Worm (Caenorhabditis elegans) whole organism, L3 larva: Measurements from ENCODE around the gene oac-8.

ENCODE experiments used
- R02D3.7 ChIP-seq: fragments of 150-350 bp; optimal IDR thresholded peaks from 2 replicates; lab custom pipeline; 2014; ENCODE audit warnings: missing biosample characterization, missing genetic modification characterization
- ZK546.5 ChIP-seq: sonication (generic microtip); optimal IDR thresholded peaks from 2 replicates; lab custom pipeline; 2017; ENCODE audit warnings: missing biosample characterization, missing genetic modification characterization
- aly-2 ChIP-seq: fragments of 150-350 bp; optimal IDR thresholded peaks from 2 replicates; lab custom pipeline; 2014; ENCODE audit warnings: missing biosample characterization, missing genetic modification characterization
- ceh-16 ChIP-seq: sonication (generic microtip); optimal IDR thresholded peaks from 2 replicates; lab custom pipeline; 2017; ENCODE audit warnings: missing biosample characterization, missing genetic modification characterization
- ceh-28 ChIP-seq: fragments of 150-350 bp; optimal IDR thresholded peaks from 2 replicates; lab custom pipeline; 2014; ENCODE audit warnings: missing biosample characterization, missing genetic modification reagents, missing genetic modification characterization
- ceh-82 ChIP-seq: fragments of 150-350 bp; optimal IDR thresholded peaks from 2 replicates; lab custom pipeline; 2014; ENCODE audit warnings: missing biosample characterization, missing genetic modification characterization
- ceh-9 ChIP-seq: sonication (generic microtip); optimal IDR thresholded peaks from 2 replicates; lab custom pipeline; 2018; ENCODE audit warnings: missing biosample characterization, missing genetic modification characterization
- daf-12 ChIP-seq: fragments of 150-350 bp; optimal IDR thresholded peaks from 2 replicates; lab custom pipeline; 2014; ENCODE audit warnings: missing biosample characterization, missing genetic modification reagents, missing genetic modification characterization
- egl-5 ChIP-seq: fragments of 150-350 bp; optimal IDR thresholded peaks from 2 replicates; lab custom pipeline; 2017; ENCODE audit warnings: missing biosample characterization, missing genetic modification reagents, missing genetic modification characterization, inconsistent platforms
- elt-1 ChIP-seq: fragments of 150-350 bp; optimal IDR thresholded peaks from 2 replicates; lab custom pipeline; 2014; ENCODE audit warnings: missing biosample characterization, missing genetic modification characterization
- elt-2 ChIP-seq: sonication (generic microtip); optimal IDR thresholded peaks from 2 replicates; lab custom pipeline; 2016; ENCODE audit warnings: missing genetic modification reagents, mild to moderate bottlenecking, missing genetic modification characterization, missing compliant biosample characterization
- elt-3 ChIP-seq, 3 experiments: fragments of 150-350 bp in 1 of 3; sonication (generic microtip) in 2 of 3; optimal IDR thresholded peaks; 2 replicates in 2 of 3; 4 replicates in 1 of 3; lab custom pipeline; 2014 to 2017; ENCODE audit warnings: missing biosample characterization in 3 of 3, missing genetic modification characterization in 3 of 3
- eor-1 ChIP-seq, 2 experiments: fragments of 150-350 bp; optimal IDR thresholded peaks; 2 replicates each; lab custom pipeline; 2014 to 2018; ENCODE audit warnings: missing biosample characterization in 2 of 2, missing genetic modification characterization in 2 of 2
- fkh-10 ChIP-seq: sonication (generic microtip); optimal IDR thresholded peaks from 2 replicates; lab custom pipeline; 2017; ENCODE audit warnings: missing biosample characterization, missing genetic modification reagents, missing genetic modification characterization
- fkh-2 ChIP-seq: fragments of 150-350 bp; optimal IDR thresholded peaks from 2 replicates; lab custom pipeline; 2014; ENCODE audit warnings: missing biosample characterization, missing genetic modification reagents, missing genetic modification characterization
- fos-1 ChIP-seq: fragments of 150-350 bp; optimal IDR thresholded peaks from 2 replicates; lab custom pipeline; 2014; ENCODE audit warnings: missing biosample characterization, missing genetic modification characterization
- jun-1 ChIP-seq: fragments of 150-350 bp; optimal IDR thresholded peaks from 2 replicates; lab custom pipeline; 2014; ENCODE audit warnings: missing biosample characterization, missing genetic modification reagents, missing genetic modification characterization
- lin-15B ChIP-seq: fragments of 150-350 bp; optimal IDR thresholded peaks from 2 replicates; lab custom pipeline; 2014; ENCODE audit warnings: missing biosample characterization, missing genetic modification characterization
- mdl-1 ChIP-seq: fragments of 150-350 bp; optimal IDR thresholded peaks from 2 replicates; lab custom pipeline; 2014; ENCODE audit warnings: missing biosample characterization, missing genetic modification characterization
- mml-1 ChIP-seq: fragments of 150-350 bp; sonication (generic microtip); optimal IDR thresholded peaks from 3 replicates; lab custom pipeline; 2014; ENCODE audit warnings: missing biosample characterization, missing genetic modification characterization
- nfya-1 ChIP-seq: sonication (generic microtip); optimal IDR thresholded peaks from 2 replicates; lab custom pipeline; 2017; ENCODE audit warnings: missing genetic modification characterization, mild to moderate bottlenecking, missing compliant biosample characterization, antibody characterized with exemption, moderate library complexity; ENCODE audit not compliant: insufficient read depth
- nhr-12 ChIP-seq: fragments of 150-350 bp; optimal IDR thresholded peaks from 2 replicates; lab custom pipeline; 2014; ENCODE audit warnings: missing biosample characterization, missing genetic modification characterization
- nhr-23 ChIP-seq: fragments of 150-350 bp; optimal IDR thresholded peaks from 2 replicates; lab custom pipeline; 2014; ENCODE audit warnings: missing biosample characterization, missing genetic modification reagents, missing genetic modification characterization
- nhr-237 ChIP-seq: fragments of 150-350 bp; optimal IDR thresholded peaks from 2 replicates; lab custom pipeline; 2014; ENCODE audit warnings: missing biosample characterization, missing genetic modification characterization
- nhr-28 ChIP-seq: fragments of 150-350 bp; optimal IDR thresholded peaks from 2 replicates; lab custom pipeline; 2014; ENCODE audit warnings: missing biosample characterization, missing genetic modification characterization
- nhr-43 ChIP-seq: sonication (generic microtip); optimal IDR thresholded peaks from 2 replicates; lab custom pipeline; 2016; ENCODE audit warnings: mild to moderate bottlenecking, missing genetic modification characterization, missing compliant biosample characterization; ENCODE audit not compliant: poor library complexity, severe bottlenecking
- nhr-67 ChIP-seq: fragments of 150-350 bp; optimal IDR thresholded peaks from 2 replicates; lab custom pipeline; 2014; ENCODE audit warnings: missing biosample characterization, missing genetic modification characterization
- nhr-77 ChIP-seq: fragments of 150-350 bp; optimal IDR thresholded peaks from 2 replicates; lab custom pipeline; 2014; ENCODE audit warnings: missing biosample characterization, missing genetic modification characterization
- pha-4 ChIP-seq: fragments of 150-350 bp; optimal IDR thresholded peaks from 2 replicates; lab custom pipeline; 2014; ENCODE audit warnings: missing biosample characterization, missing genetic modification reagents, missing genetic modification characterization
- pqm-1 ChIP-seq: fragments of 150-350 bp; optimal IDR thresholded peaks from 2 replicates; lab custom pipeline; 2017; ENCODE audit warnings: missing biosample characterization, missing genetic modification characterization, inconsistent platforms
- sea-2 ChIP-seq: fragments of 150-350 bp; sonication (generic microtip); optimal IDR thresholded peaks from 4 replicates; lab custom pipeline; 2014; ENCODE audit warnings: missing biosample characterization, missing genetic modification reagents, missing genetic modification characterization
- snpc-4 ChIP-seq: fragments of 150-350 bp; optimal IDR thresholded peaks from 2 replicates; lab custom pipeline; 2014; ENCODE audit warnings: missing biosample characterization, missing genetic modification characterization
- unc-62 ChIP-seq: fragments of 150-350 bp; sonication (generic microtip); optimal IDR thresholded peaks from 4 replicates; lab custom pipeline; 2014; ENCODE audit warnings: missing biosample characterization, missing genetic modification reagents, missing genetic modification characterization
- zag-1 ChIP-seq: fragments of 150-350 bp; optimal IDR thresholded peaks from 2 replicates; lab custom pipeline; 2014; ENCODE audit warnings: missing biosample characterization, missing genetic modification characterization
- ztf-4 ChIP-seq: fragments of 150-350 bp; optimal IDR thresholded peaks from 2 replicates; lab custom pipeline; 2014; ENCODE audit warnings: missing biosample characterization, missing genetic modification characterization

oac-8 gene

ce11 chrIV:10584237-10584636 is at the start of gene oac-8:
Gene oac-8 (plus strand): TSS chrIV:10584537.
- TF ChIP-seq snpc-4 = no peak
- no peak for TF ChIP-seq ZK546.5 (tag; lab: Kevin White, UChicago)
- no peak for TF ChIP-seq nhr-237
- TF ChIP-seq pqm-1 (tag; lab: Kevin White, UChicago) = no peak
- no peak for TF ChIP-seq nhr-43
- TF ChIP-seq nfya-1 = no peak
- no peak for TF ChIP-seq mml-1 (tag; lab: Kevin White, UChicago)
- no peak for TF ChIP-seq elt-1 (tag; lab: Kevin White, UChicago)

- TF ChIP-seq unc-62 (GFP tag; lab: Kevin White, UChicago) = no peak
- TF ChIP-seq ZK546.5 (tag; lab: Kevin White, UChicago) = no peak
- TF ChIP-seq nhr-12 (tag; lab: Kevin White, UChicago) = no peak
- TF ChIP-seq nhr-43 = no peak
- TF ChIP-seq nhr-28 = no peak
- TF ChIP-seq ceh-28 (tag; lab: Kevin White, UChicago) = no peak
- TF ChIP-seq zag-1 = no peak
- no peak for TF ChIP-seq nhr-77 (tag; lab: Kevin White, UChicago)
- TF ChIP-seq R02D3.7 (tag; lab: Kevin White, UChicago) = no peak
- no peak for TF ChIP-seq daf-12
- no peak for TF ChIP-seq nhr-237
- no peak for TF ChIP-seq mdl-1 (tag; lab: Kevin White, UChicago)
- TF ChIP-seq pqm-1 (tag; lab: Kevin White, UChicago) = no peak
- no peak for TF ChIP-seq ceh-82 (tag; lab: Kevin White, UChicago)
- no peak for TF ChIP-seq eor-1 (tag; optimal IDR thresholded peaks at IDR 0.05; lab: Kevin White, UChicago)
- no peak for TF ChIP-seq pha-4 (tag; lab: Kevin White, UChicago)
- TF ChIP-seq fos-1 (tag; lab: Kevin White, UChicago) = no peak
- TF ChIP-seq aly-2 (tag; lab: Kevin White, UChicago) = no peak
- TF ChIP-seq, all 47 proteins: peak for 0
Observed at ce11 chrIV:10538584-10538983, 45.8 kb upstream of the oac-8 start, which contains the start of gene T07G12.4. Gene T07G12.4 (minus strand): TSS chrIV:10538684.

ce11 chrIV:10542283-10542682 is 42.1 kb upstream of the oac-8 start:
- TF ChIP-seq ZK546.5 (tag; lab: Kevin White, UChicago) (no peak), elt-2 (tag; lab: Kevin White, UChicago) (peak; percentile 54), ceh-16 (tag; lab: Kevin White, UChicago) (no peak)

- no peak for TF ChIP-seq daf-12
- TF ChIP-seq elt-1 (tag; lab: Kevin White, UChicago) = no peak
- no peak for TF ChIP-seq ceh-28 (tag; lab: Kevin White, UChicago)
- no peak for TF ChIP-seq fkh-2 (tag; lab: Kevin White, UChicago)
- TF ChIP-seq sea-2 = no peak
- no peak for TF ChIP-seq ceh-9 (tag; lab: Kevin White, UChicago)
- TF ChIP-seq nfya-1 = no peak
- TF ChIP-seq ceh-16 (tag; lab: Kevin White, UChicago) = no peak
- TF ChIP-seq nhr-28 = no peak
- TF ChIP-seq ztf-4 = no peak
- TF ChIP-seq unc-62 (GFP tag; lab: Kevin White, UChicago) = no peak
- TF ChIP-seq lin-15B (tag; lab: Kevin White, UChicago) = no peak
- peak; percentile 32 for TF ChIP-seq pha-4 (tag; lab: Kevin White, UChicago)
- TF ChIP-seq elt-2 (tag; lab: Kevin White, UChicago) = peak; percentile 84
- TF ChIP-seq pqm-1 (tag; lab: Kevin White, UChicago) = peak; percentile 76
- no peak for TF ChIP-seq eor-1 (tag; optimal IDR thresholded peaks at IDR 0.05; lab: Kevin White, UChicago)
- no peak for TF ChIP-seq elt-3 (tag; optimal IDR thresholded peaks at IDR 0.05; lab: Kevin White, UChicago)
- TF ChIP-seq mml-1 (tag; lab: Kevin White, UChicago) = no peak
- no peak for TF ChIP-seq egl-5 (tag; lab: Kevin White, UChicago)
- TF ChIP-seq nhr-67 (tag; lab: Kevin White, UChicago) = no peak
- peak; percentile 66 for TF ChIP-seq jun-1 (tag; lab: Kevin White, UChicago)
- no peak for TF ChIP-seq nhr-23 (tag; lab: Kevin White, UChicago)
- no peak for TF ChIP-seq fkh-10 (GFP tag; lab: Kevin White, UChicago)
- no peak for TF ChIP-seq nhr-77 (tag; lab: Kevin White, UChicago)
- TF ChIP-seq R02D3.7 (tag; lab: Kevin White, UChicago) = no peak
- no peak for TF ChIP-seq aly-2 (tag; lab: Kevin White, UChicago)
Observed at ce11 chrIV:10543361-10543760, 41.0 kb upstream of the oac-8 start.
